Worm (Caenorhabditis elegans) whole organism, L1 larva: ENCODE data around the gene F32H5.4.

Experiments
- C04F5.9 ChIP-seq: sonication (generic microtip); optimal IDR thresholded peaks from 2 replicates; lab custom pipeline; 2016; ENCODE audit warnings: missing genetic modification characterization, missing compliant biosample characterization
- C16A3.4 ChIP-seq: fragments of 150-350 bp; optimal IDR thresholded peaks from 2 replicates; lab custom pipeline; 2014; ENCODE audit warnings: missing biosample characterization, missing genetic modification characterization
- F16B12.6 ChIP-seq: fragments of 150-350 bp; optimal IDR thresholded peaks from 2 replicates; lab custom pipeline; 2014; ENCODE audit warnings: missing biosample characterization, missing genetic modification characterization
- Y116A8C.19 ChIP-seq: sonication (generic microtip); optimal IDR thresholded peaks from 2 replicates; lab custom pipeline; 2016; ENCODE audit warnings: missing compliant biosample characterization, missing genetic modification characterization, borderline replicate concordance
- aha-1 ChIP-seq: fragments of 150-350 bp; optimal IDR thresholded peaks from 2 replicates; lab custom pipeline; 2014; ENCODE audit warnings: missing biosample characterization, missing genetic modification characterization
- alr-1 ChIP-seq: fragments of 200-800 bp; sonication (Bioruptor generic); optimal IDR thresholded peaks from 2 replicates; lab custom pipeline; 2018; ENCODE audit warnings: borderline replicate concordance, mild to moderate bottlenecking, missing genetic modification characterization, missing compliant biosample characterization
- ama-1 ChIP-seq: fragments of 150-350 bp; optimal IDR thresholded peaks from 2 replicates; lab custom pipeline; 2014
- blmp-1 ChIP-seq: fragments of 150-350 bp; optimal IDR thresholded peaks from 2 replicates; lab custom pipeline; 2014; ENCODE audit warnings: missing biosample characterization, missing genetic modification characterization
- ceh-8 ChIP-seq: fragments of 200-800 bp; sonication (Bioruptor generic); optimal IDR thresholded peaks from 2 replicates; lab custom pipeline; 2018; ENCODE audit warnings: mild to moderate bottlenecking, missing genetic modification characterization, moderate library complexity, missing compliant biosample characterization
- ceh-88 ChIP-seq: fragments of 200-800 bp; sonication (Bioruptor generic); IDR thresholded peaks from 2 replicates; pipeline ENCODE4 v1.3.6; 2022; ENCODE audit warnings: missing genetic modification characterization, missing compliant biosample characterization
- dsc-1 ChIP-seq: sonication (generic microtip); optimal IDR thresholded peaks from 2 replicates; lab custom pipeline; 2016; ENCODE audit warnings: mild to moderate bottlenecking, missing genetic modification characterization, missing compliant biosample characterization
- egl-27 ChIP-seq, 2 experiments: fragments of 150-350 bp in 1 of 2; sonication (generic microtip); optimal IDR thresholded peaks; 3 replicates each; lab custom pipeline; 2017 to 2018; ENCODE audit warnings: missing biosample characterization in 2 of 2, missing genetic modification characterization in 2 of 2, missing genetic modification reagents in 2 of 2
- ets-5 ChIP-seq: fragments of 200-800 bp; sonication (Bioruptor generic); IDR thresholded peaks from 2 replicates; pipeline ENCODE4 v1.3.6; 2022; ENCODE audit warnings: missing genetic modification characterization, missing compliant biosample characterization
- fkh-10 ChIP-seq: sonication (generic microtip); optimal IDR thresholded peaks from 2 replicates; lab custom pipeline; 2017; ENCODE audit warnings: missing biosample characterization, missing genetic modification reagents, missing genetic modification characterization
- fkh-4 ChIP-seq: sonication (generic microtip); optimal IDR thresholded peaks from 2 replicates; lab custom pipeline; 2016; ENCODE audit warnings: missing compliant biosample characterization, missing genetic modification characterization, borderline replicate concordance
- grh-1 ChIP-seq: fragments of 200-800 bp; sonication (Bioruptor generic); IDR thresholded peaks from 2 replicates; pipeline ENCODE4 v1.3.6; 2022; ENCODE audit warnings: missing genetic modification reagents, missing genetic modification characterization, missing compliant biosample characterization
- hlh-4 ChIP-seq: sonication (generic microtip); optimal IDR thresholded peaks from 2 replicates; lab custom pipeline; 2016; ENCODE audit warnings: mild to moderate bottlenecking, missing genetic modification characterization, missing compliant biosample characterization
- isw-1 ChIP-seq: fragments of 200-800 bp; sonication (Bioruptor generic); IDR thresholded peaks from 2 replicates; pipeline ENCODE4 v1.3.6; 2022; ENCODE audit warnings: missing genetic modification characterization, missing compliant biosample characterization
- jun-1 ChIP-seq: fragments of 150-350 bp; optimal IDR thresholded peaks from 2 replicates; lab custom pipeline; 2014; ENCODE audit warnings: missing biosample characterization, missing genetic modification reagents, missing genetic modification characterization
- lin-13 ChIP-seq: fragments of 150-350 bp; optimal IDR thresholded peaks from 2 replicates; lab custom pipeline; 2014; ENCODE audit warnings: missing biosample characterization, missing genetic modification reagents, missing genetic modification characterization
- lin-15B ChIP-seq: fragments of 150-350 bp; sonication (generic microtip); optimal IDR thresholded peaks from 3 replicates; lab custom pipeline; 2014; ENCODE audit warnings: missing biosample characterization, missing genetic modification characterization
- lin-35 ChIP-seq, 2 experiments: fragments of 150-350 bp; optimal IDR thresholded peaks; 2 replicates each; lab custom pipeline; 2014; ENCODE audit warnings: missing biosample characterization in 2 of 2, missing genetic modification characterization in 2 of 2, missing genetic modification reagents in 2 of 2
- mab-9 ChIP-seq: fragments of 200-800 bp; sonication (Bioruptor generic); IDR thresholded peaks from 2 replicates; pipeline ENCODE4 v1.3.6; 2022; ENCODE audit warnings: missing genetic modification reagents, missing genetic modification characterization, missing compliant biosample characterization
- mdl-1 ChIP-seq, 2 experiments: fragments of 150-350 bp; optimal IDR thresholded peaks; 2 replicates each; lab custom pipeline; 2014 to 2017; ENCODE audit warnings: missing biosample characterization in 2 of 2, missing genetic modification characterization in 2 of 2, inconsistent platforms in 1 of 2
- nhr-19 ChIP-seq: fragments of 200-800 bp; sonication (Bioruptor generic); conservative IDR thresholded peaks from 2 replicates; pipeline ENCODE4 v1.3.6; 2022; ENCODE audit warnings: missing genetic modification characterization, missing compliant biosample characterization
- nhr-20 ChIP-seq: sonication (generic microtip); optimal IDR thresholded peaks from 2 replicates; lab custom pipeline; 2016; ENCODE audit warnings: mild to moderate bottlenecking, missing genetic modification characterization, missing compliant biosample characterization
- nhr-28 ChIP-seq: fragments of 150-350 bp; optimal IDR thresholded peaks from 2 replicates; lab custom pipeline; 2014; ENCODE audit warnings: missing biosample characterization, missing genetic modification characterization
- nhr-71 ChIP-seq: sonication (generic microtip); optimal IDR thresholded peaks from 2 replicates; lab custom pipeline; 2016; ENCODE audit warnings: mild to moderate bottlenecking, missing genetic modification characterization, moderate library complexity, missing compliant biosample characterization
- nhr-84 ChIP-seq: sonication (generic microtip); optimal IDR thresholded peaks from 2 replicates; lab custom pipeline; 2017; ENCODE audit warnings: missing biosample characterization, missing genetic modification characterization
- nhr-90 ChIP-seq: sonication (generic microtip); optimal IDR thresholded peaks from 2 replicates; lab custom pipeline; 2016; ENCODE audit warnings: mild to moderate bottlenecking, missing genetic modification characterization, missing compliant biosample characterization; ENCODE audit not compliant: poor library complexity
- pax-3 ChIP-seq: fragments of 200-800 bp; sonication (Bioruptor generic); optimal IDR thresholded peaks from 2 replicates; lab custom pipeline; 2018; ENCODE audit warnings: mild to moderate bottlenecking, missing genetic modification characterization, moderate library complexity, missing compliant biosample characterization
- snpc-4 ChIP-seq: fragments of 150-350 bp; optimal IDR thresholded peaks from 2 replicates; lab custom pipeline; 2014; ENCODE audit warnings: missing biosample characterization, missing genetic modification characterization
- swsn-7 ChIP-seq: sonication (generic microtip); optimal IDR thresholded peaks from 2 replicates; lab custom pipeline; 2016; ENCODE audit warnings: missing genetic modification characterization, missing compliant biosample characterization
- tbx-2 ChIP-seq: sonication (generic microtip); optimal IDR thresholded peaks from 2 replicates; lab custom pipeline; 2016; ENCODE audit warnings: missing genetic modification characterization, missing compliant biosample characterization
- tlp-1 ChIP-seq: fragments of 150-350 bp; optimal IDR thresholded peaks from 2 replicates; lab custom pipeline; 2014; ENCODE audit warnings: missing biosample characterization, missing genetic modification characterization
- unc-130 ChIP-seq: fragments of 150-350 bp; optimal IDR thresholded peaks from 2 replicates; lab custom pipeline; 2017; ENCODE audit warnings: missing biosample characterization, missing genetic modification characterization, inconsistent platforms
- unc-30 ChIP-seq: sonication (generic microtip); optimal IDR thresholded peaks from 2 replicates; lab custom pipeline; 2017; ENCODE audit warnings: missing biosample characterization, missing genetic modification characterization
- unc-98 ChIP-seq: fragments of 200-800 bp; sonication (Bioruptor generic); IDR thresholded peaks from 2 replicates; pipeline ENCODE4 v1.3.6; 2022; ENCODE audit warnings: missing genetic modification characterization, missing compliant biosample characterization
- vab-15 ChIP-seq: sonication (generic microtip); optimal IDR thresholded peaks from 2 replicates; lab custom pipeline; 2017; ENCODE audit warnings: missing genotype, mild to moderate bottlenecking, missing genetic modification characterization, missing compliant biosample characterization
- xbp-1 ChIP-seq: sonication (generic microtip); optimal IDR thresholded peaks from 2 replicates; lab custom pipeline; 2016; ENCODE audit warnings: missing genetic modification characterization, missing compliant biosample characterization
- ztf-4 ChIP-seq: fragments of 150-350 bp; optimal IDR thresholded peaks from 2 replicates; lab custom pipeline; 2014; ENCODE audit warnings: missing biosample characterization, missing genetic modification characterization

The F32H5.4 gene

DNA sequence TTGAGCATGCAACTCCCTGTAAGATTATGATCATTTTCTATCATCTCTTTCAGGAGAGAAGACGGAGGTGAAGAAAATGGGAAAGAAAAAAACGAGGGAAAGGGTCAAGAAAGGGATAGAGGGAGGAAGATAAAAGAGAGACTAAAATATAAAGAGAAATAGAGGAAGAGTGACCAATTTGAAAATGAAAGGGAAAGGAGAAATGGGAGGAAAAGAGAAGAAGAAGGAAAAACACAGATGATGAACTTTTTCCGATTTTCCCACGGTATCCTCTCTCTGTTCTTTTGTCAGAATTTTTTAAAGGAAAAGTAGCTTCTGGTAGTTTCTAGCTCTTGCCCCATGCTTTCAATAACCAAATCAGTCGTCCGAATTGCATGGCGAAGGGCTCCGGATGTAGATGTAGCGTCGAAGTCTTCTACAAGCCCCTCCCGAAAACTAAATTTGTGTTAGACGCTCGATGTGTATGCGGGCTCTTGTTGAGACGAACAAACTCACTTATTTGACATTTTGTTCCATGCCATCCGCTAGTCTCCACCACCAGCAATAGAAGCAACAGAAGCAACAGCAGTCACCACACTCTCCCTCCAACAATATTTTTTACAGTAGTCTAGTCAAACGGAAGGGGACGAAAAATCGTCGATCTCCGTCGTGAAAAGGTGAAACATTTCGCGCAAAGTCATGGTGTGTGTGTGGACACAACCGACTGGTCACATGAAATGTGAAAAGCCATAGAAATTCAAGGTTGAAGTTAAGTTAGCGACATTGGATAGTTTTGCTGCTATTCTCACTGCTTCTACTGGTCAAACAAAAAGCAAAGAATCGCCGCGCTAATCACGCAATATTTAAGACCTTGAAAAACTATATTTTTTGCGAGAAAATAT is 31.3 kb downstream of the F32H5.4 start, which contains the start of gene somi-1 (continued):
- TF ChIP-seq nhr-71 (tag; lab: Kevin White, UChicago) = peak; percentile 38
- TF ChIP-seq dsc-1 (tag; lab: Kevin White, UChicago) = no peak
- no peak for TF ChIP-seq swsn-7
- TF ChIP-seq grh-1 (GFP tag; lab: Robert Waterston, UW) = peak; percentile 42; the same call in 1 of the 2 replicates
- TF ChIP-seq fkh-4 (tag; lab: Kevin White, UChicago) = no peak
- no peak for TF ChIP-seq mdl-1 (tag; optimal IDR thresholded peaks at IDR 0.05; lab: Kevin White, UChicago)
- TF ChIP-seq nhr-28 (tag; lab: Kevin White, UChicago) = no peak
- TF ChIP-seq ceh-88 (GFP tag; lab: Robert Waterston, UW) = no peak; the same call in 1 of the 2 replicates
- TF ChIP-seq C16A3.4 (tag; lab: Kevin White, UChicago) = no peak
- TF ChIP-seq unc-98 (GFP tag; lab: Robert Waterston, UW) = no peak
- TF ChIP-seq Y116A8C.19 (tag; lab: Kevin White, UChicago) = no peak
- peak in 1 of 2 experiments; percentile 1 for TF ChIP-seq lin-35 (GFP tag; optimal IDR thresholded peaks at IDR 0.05; lab: Kevin White, UChicago)
- no peak for TF ChIP-seq vab-15
- peak; percentile 45 for TF ChIP-seq nhr-20
- TF ChIP-seq ets-5 (GFP tag; lab: Robert Waterston, UW) = no peak
- TF ChIP-seq snpc-4 (tag; lab: Kevin White, UChicago) = no peak
- no peak for TF ChIP-seq C04F5.9 (tag; lab: Kevin White, UChicago)
- TF ChIP-seq aha-1 (tag; lab: Kevin White, UChicago) = no peak
- 0 out of 2 replicates have a peak, but pooled peaks have one; percentile 2 for TF ChIP-seq nhr-19 (GFP tag; lab: Robert Waterston, UW)
- TF ChIP-seq pax-3 (tag; lab: Kevin White, UChicago) = no peak
- TF ChIP-seq unc-130 (tag; lab: Kevin White, UChicago) = no peak
- TF ChIP-seq unc-30 (tag; lab: Kevin White, UChicago) = no peak
- no peak for TF ChIP-seq isw-1 (GFP tag; lab: Robert Waterston, UW)
- TF ChIP-seq tbx-2 (tag; lab: Kevin White, UChicago) = no peak
- TF ChIP-seq nhr-84 (tag; lab: Kevin White, UChicago) = no peak
- TF ChIP-seq ceh-8 (GFP tag; lab: Kevin White, UChicago) = no peak
- no peak for TF ChIP-seq ztf-4 (tag; lab: Kevin White, UChicago)
- peak; percentile 94 for TF ChIP-seq blmp-1 (tag; lab: Kevin White, UChicago)
- no peak for TF ChIP-seq mab-9 (GFP tag; lab: Robert Waterston, UW)
- TF ChIP-seq ama-1 (lab: Kevin White, UChicago) = no peak
- TF ChIP-seq lin-15B (tag; lab: Kevin White, UChicago) = no peak
- no peak for TF ChIP-seq tlp-1 (tag; lab: Kevin White, UChicago)
- TF ChIP-seq jun-1 (tag; lab: Kevin White, UChicago) = no peak
- TF ChIP-seq xbp-1 (tag; lab: Kevin White, UChicago) = no peak
- peak; percentile 92 for TF ChIP-seq fkh-10 (GFP tag; lab: Kevin White, UChicago)
- TF ChIP-seq lin-13 = no peak
- no peak for TF ChIP-seq alr-1 (tag; lab: Kevin White, UChicago)
- TF ChIP-seq F16B12.6 (tag; lab: Kevin White, UChicago) = no peak
- TF ChIP-seq hlh-4 (tag; lab: Kevin White, UChicago) = no peak
- no peak for TF ChIP-seq egl-27 (tag; optimal IDR thresholded peaks at IDR 0.05; lab: Kevin White, UChicago)
- TF ChIP-seq nhr-90 (tag; lab: Kevin White, UChicago) = no peak
